Fruit fly (Drosophila melanogaster) whole organism, prepupa: ENCODE data around the gene CG43390.

ENCODE experiments used
- Blimp-1 ChIP-seq: fragments of 200-800 bp; sonication (Bioruptor generic); optimal IDR thresholded peaks from 3 replicates; lab custom pipeline; 2017; ENCODE audit warnings: missing biosample characterization, missing genetic modification characterization, mild to moderate bottlenecking, moderate library complexity, missing genetic modification reagents
- CG11294 ChIP-seq: fragments of 200-800 bp; sonication (Bioruptor generic); IDR thresholded peaks from 2 replicates; pipeline ENCODE4 v1.3.6; 2022; ENCODE audit warnings: missing biosample characterization, missing genetic modification characterization
- CG1621 ChIP-seq: fragments of 200-800 bp; sonication (Bioruptor generic); optimal IDR thresholded peaks from 3 replicates; lab custom pipeline; 2018; ENCODE audit warnings: missing biosample characterization, mild to moderate bottlenecking, missing genetic modification characterization
- CG4318 ChIP-seq: fragments of 200-800 bp; sonication (Bioruptor generic); optimal IDR thresholded peaks from 3 replicates; lab custom pipeline; 2017; ENCODE audit warnings: missing biosample characterization, mild to moderate bottlenecking, missing genetic modification characterization
- CG6163 ChIP-seq: fragments of 200-800 bp; sonication (Bioruptor generic); IDR thresholded peaks from 3 replicates; pipeline ENCODE4 v1.3.6; 2022; ENCODE audit warnings: missing biosample characterization, missing genetic modification characterization
- CG6854 ChIP-seq: fragments of 200-800 bp; sonication (Bioruptor generic); optimal IDR thresholded peaks from 2 replicates; lab custom pipeline; 2017; ENCODE audit warnings: missing biosample characterization, mild to moderate bottlenecking, missing genetic modification characterization
- achi ChIP-seq: fragments of 200-800 bp; sonication (Bioruptor generic); optimal IDR thresholded peaks from 3 replicates; lab custom pipeline; 2016; ENCODE audit warnings: missing biosample characterization, missing genetic modification characterization
- fkh ChIP-seq: fragments of 200-800 bp; sonication (Bioruptor generic); optimal IDR thresholded peaks from 3 replicates; lab custom pipeline; 2017; ENCODE audit warnings: missing biosample characterization, mild to moderate bottlenecking, missing genetic modification characterization, moderate library complexity
- lz ChIP-seq: fragments of 200-800 bp; sonication (Bioruptor generic); optimal IDR thresholded peaks from 3 replicates; lab custom pipeline; 2016; ENCODE audit warnings: missing biosample characterization, missing genetic modification characterization
- svp ChIP-seq: fragments of 200-800 bp; sonication (Bioruptor generic); peaks from one replicate; lab custom pipeline; 2016; ENCODE audit warnings: missing biosample characterization, missing genetic modification characterization
- topi ChIP-seq: fragments of 200-800 bp; sonication (Bioruptor generic); optimal IDR thresholded peaks from 3 replicates; lab custom pipeline; 2016; ENCODE audit warnings: missing biosample characterization, missing genetic modification characterization

DNA sequence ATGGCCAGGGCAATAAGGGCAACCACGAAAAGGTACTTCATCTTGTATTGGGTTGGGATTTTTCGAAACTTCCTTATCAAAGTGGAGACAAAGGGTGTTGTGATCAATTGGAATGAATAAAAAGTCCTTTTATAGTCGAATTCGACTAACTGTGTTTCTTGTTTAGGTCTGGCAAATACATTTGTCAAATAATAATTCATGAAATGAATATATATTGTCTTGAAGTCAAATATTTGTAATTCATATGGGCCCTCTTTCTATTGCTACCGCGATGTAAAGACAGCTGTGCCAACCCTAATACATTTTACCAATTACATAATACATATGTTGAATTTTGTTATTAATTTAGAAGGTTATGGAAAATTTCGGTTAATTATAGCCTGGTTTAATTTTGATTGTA, 2.4 kb downstream of the CG43390 start, which contains the start of gene CG33271:
- TF ChIP-seq topi (no peak), fkh (GFP tag; lab: Kevin White, UChicago) (peak; percentile 32), svp (no peak), CG6854 (GFP tag; lab: Kevin White, UChicago) (no peak), CG11294 (GFP tag; lab: Robert Waterston, UW) (no peak), CG6163 (GFP tag; lab: Robert Waterston, UW) (no peak), lz (GFP tag; lab: Kevin White, UChicago) (no peak), CG4318 (GFP tag; lab: Kevin White, UChicago) (no peak), CG1621 (tag; lab: Kevin White, UChicago) (no peak), achi (GFP tag; lab: Kevin White, UChicago) (no peak), Blimp-1 (GFP tag; lab: Kevin White, UChicago) (no peak)
